Fruit fly (Drosophila melanogaster) whole organism, embryonic: ENCODE results near the gene CG15283.

Experiments
- CG10267 ChIP-seq: fragments of 200-800 bp; sonication (Bioruptor generic); optimal IDR thresholded peaks from 2 replicates; lab custom pipeline; 2018; ENCODE audit warnings: missing biosample characterization, mild to moderate bottlenecking, missing genetic modification characterization, moderate library complexity
- CG10543 ChIP-seq: fragments of 200-800 bp; sonication (Bioruptor generic); optimal IDR thresholded peaks from 3 replicates; lab custom pipeline; 2017; ENCODE audit warnings: missing biosample characterization, mild to moderate bottlenecking, missing genetic modification characterization, moderate library complexity
- CG10979 ChIP-seq: fragments of 200-800 bp; sonication (Bioruptor generic); optimal IDR thresholded peaks from 2 replicates; lab custom pipeline; 2018; ENCODE audit warnings: missing biosample characterization, mild to moderate bottlenecking, missing genetic modification characterization, moderate library complexity
- CG11456 ChIP-seq: fragments of 200-800 bp; sonication (Bioruptor generic); IDR thresholded peaks from 3 replicates; pipeline ENCODE4 v1.3.6; 2022; ENCODE audit warnings: missing biosample characterization, missing genetic modification characterization
- CG11723 ChIP-seq: fragments of 200-800 bp; sonication (Bioruptor generic); optimal IDR thresholded peaks from 2 replicates; lab custom pipeline; 2017; ENCODE audit warnings: missing biosample characterization, mild to moderate bottlenecking, missing genetic modification characterization
- CG12071 ChIP-seq: fragments of 200-800 bp; sonication (Bioruptor generic); optimal IDR thresholded peaks from 3 replicates; lab custom pipeline; 2018; ENCODE audit warnings: missing biosample characterization, mild to moderate bottlenecking, missing genetic modification characterization
- CG13296 ChIP-seq: fragments of 200-800 bp; sonication (Bioruptor generic); optimal IDR thresholded peaks from 3 replicates; lab custom pipeline; 2018; ENCODE audit warnings: missing biosample characterization, mild to moderate bottlenecking, missing genetic modification characterization
- CG14710 ChIP-seq: fragments of 200-800 bp; sonication (Bioruptor generic); optimal IDR thresholded peaks from 3 replicates; lab custom pipeline; 2019; ENCODE audit warnings: missing biosample characterization, mild to moderate bottlenecking, missing genetic modification characterization, moderate library complexity
- CG1529 ChIP-seq: fragments of 200-800 bp; sonication (Bioruptor generic); optimal IDR thresholded peaks from 3 replicates; lab custom pipeline; 2018; ENCODE audit warnings: missing biosample characterization, missing genetic modification characterization
- CG17328 ChIP-seq: fragments of 200-800 bp; sonication (Bioruptor generic); IDR thresholded peaks from 2 replicates; pipeline ENCODE4 v1.3.6; 2022; ENCODE audit warnings: missing biosample characterization, missing genetic modification characterization
- CG17385 ChIP-seq: fragments of 200-800 bp; sonication (Bioruptor generic); optimal IDR thresholded peaks from 3 replicates; lab custom pipeline; 2018; ENCODE audit warnings: missing biosample characterization, mild to moderate bottlenecking, missing genetic modification characterization
- CG2199 ChIP-seq: fragments of 200-800 bp; sonication (Bioruptor generic); IDR thresholded peaks from 3 replicates; pipeline ENCODE4 v1.3.6; 2022; ENCODE audit warnings: missing biosample characterization, missing genetic modification characterization
- CG2712 ChIP-seq: fragments of 200-800 bp; optimal IDR thresholded peaks from 3 replicates; lab custom pipeline; 2019; ENCODE audit warnings: missing biosample characterization, mild to moderate bottlenecking, missing genetic modification characterization, moderate library complexity
- CG32532 ChIP-seq: fragments of 200-800 bp; sonication (Bioruptor generic); IDR thresholded peaks from 2 replicates; pipeline ENCODE4 v1.3.6; 2022; ENCODE audit warnings: missing biosample characterization, missing genetic modification characterization
- CG3995 ChIP-seq: fragments of 200-800 bp; sonication (Bioruptor generic); optimal IDR thresholded peaks from 3 replicates; lab custom pipeline; 2016; ENCODE audit warnings: missing biosample characterization, missing genetic modification characterization
- CG4328 ChIP-seq: fragments of 200-800 bp; sonication (Bioruptor generic); optimal IDR thresholded peaks from 3 replicates; lab custom pipeline; 2017; ENCODE audit warnings: missing biosample characterization, missing genetic modification reagents, missing genetic modification characterization
- CG4360 ChIP-seq: fragments of 200-800 bp; sonication (Bioruptor generic); IDR thresholded peaks from 2 replicates; pipeline ENCODE4 v1.3.6; 2022; ENCODE audit warnings: missing biosample characterization, missing genetic modification characterization
- CG6765 ChIP-seq: fragments of 200-800 bp; sonication (Bioruptor generic); optimal IDR thresholded peaks from 3 replicates; lab custom pipeline; 2017; ENCODE audit warnings: missing biosample characterization, mild to moderate bottlenecking, missing genetic modification characterization
- Doc2 ChIP-seq: fragments of 200-800 bp; sonication (Bioruptor generic); IDR thresholded peaks from 2 replicates; pipeline ENCODE4 v1.3.6; 2022; ENCODE audit warnings: missing biosample characterization, missing genetic modification characterization
- Ets65A ChIP-seq: fragments of 200-800 bp; sonication (Bioruptor generic); peaks from one replicate; lab custom pipeline; 2016; ENCODE audit warnings: missing biosample characterization, missing genetic modification characterization
- H2.0 ChIP-seq: fragments of 200-800 bp; sonication (Bioruptor generic); IDR thresholded peaks from 2 replicates; pipeline ENCODE4 v1.3.6; 2022; ENCODE audit warnings: missing biosample characterization, missing genetic modification characterization
- HLH54F ChIP-seq: fragments of 200-800 bp; sonication (Bioruptor generic); optimal IDR thresholded peaks from 3 replicates; lab custom pipeline; 2016; ENCODE audit warnings: missing biosample characterization, missing genetic modification characterization
- HLHmδ ChIP-seq: fragments of 200-800 bp; sonication (Bioruptor generic); optimal IDR thresholded peaks from 2 replicates; lab custom pipeline; 2018; ENCODE audit warnings: missing biosample characterization, mild to moderate bottlenecking, missing genetic modification characterization, moderate library complexity
- Hey ChIP-seq: fragments of 200-800 bp; sonication (Bioruptor generic); optimal IDR thresholded peaks from 3 replicates; lab custom pipeline; 2018; ENCODE audit warnings: missing biosample characterization, mild to moderate bottlenecking, missing genetic modification characterization
- HmgZ ChIP-seq: fragments of 200-800 bp; sonication (Bioruptor generic); optimal IDR thresholded peaks from 2 replicates; lab custom pipeline; 2018; ENCODE audit warnings: missing biosample characterization, mild to moderate bottlenecking, missing genetic modification characterization
- MTF-1 ChIP-seq: fragments of 200-800 bp; sonication (Bioruptor generic); optimal IDR thresholded peaks from 2 replicates; lab custom pipeline; 2018; ENCODE audit warnings: missing biosample characterization, mild to moderate bottlenecking, missing genetic modification characterization, borderline replicate concordance
- Mrtf ChIP-seq: fragments of 200-800 bp; sonication (Bioruptor generic); IDR thresholded peaks from 3 replicates; pipeline ENCODE4 v1.3.6; 2022; ENCODE audit warnings: missing biosample characterization, missing genetic modification characterization
- Stat92E ChIP-seq, 3 experiments: fragments of >200 bp in 2 of 3; fragments of 200-800 bp in 1 of 3; sonication (Bioruptor generic) in 1 of 3; optimal IDR thresholded peaks; 2 replicates each; lab custom pipeline; 2017 to 2019; ENCODE audit warnings: missing biosample characterization in 3 of 3, missing genetic modification characterization in 3 of 3, mild to moderate bottlenecking in 1 of 3, moderate library complexity in 1 of 3
- Usf ChIP-seq: fragments of 200-800 bp; sonication (Bioruptor generic); optimal IDR thresholded peaks from 2 replicates; lab custom pipeline; 2017; ENCODE audit warnings: missing genotype, missing biosample characterization, missing genetic modification characterization
- Xrp1 ChIP-seq: fragments of 200-800 bp; sonication (Bioruptor generic); IDR thresholded peaks from 2 replicates; pipeline ENCODE4 v1.3.6; 2022; ENCODE audit warnings: missing biosample characterization, missing genetic modification characterization
- ab ChIP-seq: fragments of 200-800 bp; sonication (Bioruptor generic); optimal IDR thresholded peaks from 2 replicates; lab custom pipeline; 2016; ENCODE audit warnings: missing biosample characterization, missing genetic modification characterization
- bsh ChIP-seq, 2 experiments: fragments of 200-800 bp; sonication (Bioruptor generic); optimal IDR thresholded peaks; 2 replicates each; lab custom pipeline; 2017 to 2018; ENCODE audit warnings: mild to moderate bottlenecking in 2 of 2, missing biosample characterization in 2 of 2, missing genetic modification characterization in 2 of 2, moderate library complexity in 1 of 2
- chif ChIP-seq, 2 experiments: fragments of 200-800 bp; sonication (Bioruptor generic); optimal IDR thresholded peaks; 3 replicates each; lab custom pipeline; 2016; ENCODE audit warnings: missing biosample characterization in 2 of 2, missing genetic modification characterization in 2 of 2
- chm ChIP-seq: fragments of 200-800 bp; sonication (Bioruptor generic); IDR thresholded peaks from 2 replicates; pipeline ENCODE4 v1.3.6; 2022; ENCODE audit warnings: missing biosample characterization, missing genetic modification characterization
- ci ChIP-seq: fragments of 200-800 bp; sonication (Bioruptor generic); IDR thresholded peaks from 3 replicates; pipeline ENCODE4 v1.3.6; 2022; ENCODE audit warnings: missing biosample characterization, missing genetic modification characterization
- crc ChIP-seq: fragments of 200-800 bp; sonication (Bioruptor generic); optimal IDR thresholded peaks from 2 replicates; lab custom pipeline; 2016; ENCODE audit warnings: missing biosample characterization, missing genetic modification characterization
- ftz-f1 ChIP-seq: fragments of 200-800 bp; sonication (Bioruptor generic); optimal IDR thresholded peaks from 2 replicates; lab custom pipeline; 2016; ENCODE audit warnings: missing biosample characterization, missing genetic modification characterization
- gro ChIP-seq: fragments of 200-800 bp; sonication (Bioruptor generic); optimal IDR thresholded peaks from 2 replicates; lab custom pipeline; 2016; ENCODE audit warnings: missing biosample characterization, missing genetic modification characterization
- gsb-n ChIP-seq: fragments of 200-800 bp; sonication (Bioruptor generic); optimal IDR thresholded peaks from 3 replicates; lab custom pipeline; 2018; ENCODE audit warnings: missing biosample characterization, mild to moderate bottlenecking, missing genetic modification characterization
- hb ChIP-seq: fragments of 200-800 bp; sonication (Bioruptor generic); IDR thresholded peaks from 3 replicates; pipeline ENCODE4 v1.3.6; 2022; ENCODE audit warnings: missing biosample characterization, missing genetic modification characterization; ENCODE audit not compliant: partially characterized antibody
- kni ChIP-seq: fragments of 200-800 bp; sonication (Bioruptor generic); optimal IDR thresholded peaks from 3 replicates; lab custom pipeline; 2017; ENCODE audit warnings: mild to moderate bottlenecking, missing biosample characterization, missing genetic modification reagents, missing genetic modification characterization
- luna ChIP-seq: fragments of 200-800 bp; sonication (Bioruptor generic); optimal IDR thresholded peaks from 2 replicates; lab custom pipeline; 2016; ENCODE audit warnings: missing biosample characterization, missing genetic modification characterization
- oc ChIP-seq: fragments of 200-800 bp; sonication (Bioruptor generic); optimal IDR thresholded peaks from 2 replicates; lab custom pipeline; 2018; ENCODE audit warnings: missing biosample characterization, mild to moderate bottlenecking, missing genetic modification characterization, moderate library complexity
- prd ChIP-seq, 3 experiments: fragments of >200 bp in 2 of 3; fragments of 200-800 bp in 1 of 3; sonication (Bioruptor generic) in 1 of 3; optimal IDR thresholded peaks in 2 of 3; IDR thresholded peaks in 1 of 3; 2 replicates in 2 of 3; 3 replicates in 1 of 3; pipeline versions ENCODE4 v1.3.6 to Lab custom; 2017 to 2022; ENCODE audit warnings: missing biosample characterization in 1 of 3, missing genetic modification characterization in 1 of 3
- tll ChIP-seq, 2 experiments: fragments of 200-800 bp in 1 of 2; fragments of >200 bp in 1 of 2; sonication (Bioruptor generic) in 1 of 2; optimal IDR thresholded peaks; 2 replicates each; lab custom pipeline; 2017 to 2019; ENCODE audit warnings: missing biosample characterization in 2 of 2, missing genetic modification characterization in 2 of 2, mild to moderate bottlenecking in 1 of 2, moderate library complexity in 1 of 2
- trem ChIP-seq: fragments of 200-800 bp; optimal IDR thresholded peaks from 3 replicates; lab custom pipeline; 2019; ENCODE audit warnings: missing biosample characterization, mild to moderate bottlenecking, missing genetic modification characterization, moderate library complexity
- twi ChIP-seq: fragments of 200-800 bp; optimal IDR thresholded peaks from 2 replicates; lab custom pipeline; 2019; ENCODE audit warnings: missing biosample characterization, mild to moderate bottlenecking, missing genetic modification characterization, moderate library complexity

Gene CG15283

dm6 chr2L:14452920-14453791 lies 2.4 kb upstream of the CG15283 start (continued):
- TF ChIP-seq CG10543 (GFP tag; lab: Kevin White, UChicago) (peak; percentile 35), crc (GFP tag; lab: Kevin White, UChicago) (no peak), HmgZ (no peak), Stat92E (GFP tag; optimal IDR thresholded peaks at IDR 0.05; lab: Kevin White, UChicago) (peak in 1 of 3 experiments; percentile 62), gsb-n (tag; lab: Kevin White, UChicago) (no peak), tll (GFP tag; optimal IDR thresholded peaks at IDR 0.05; lab: Kevin White, UChicago) (peak in 1 of 2 experiments; percentile 84), CG2199 (GFP tag; lab: Robert Waterston, UW) (peak; percentile 95), gro (no peak), kni (GFP tag; lab: Kevin White, UChicago) (peak; percentile 70), CG10267 (tag; lab: Kevin White, UChicago) (no peak), CG17328 (GFP tag; lab: Robert Waterston, UW) (no peak), CG12071 (no peak), CG4328 (GFP tag; lab: Kevin White, UChicago) (peak; percentile 16), CG11456 (GFP tag; lab: Robert Waterston, UW) (no peak), HLHmδ (GFP tag; lab: Kevin White, UChicago) (no peak), CG6765 (GFP tag; lab: Kevin White, UChicago) (no peak), Mrtf (GFP tag; lab: Robert Waterston, UW) (no peak), ab (GFP tag; lab: Kevin White, UChicago) (no peak), luna (GFP tag; lab: Kevin White, UChicago) (no peak), HLH54F (GFP tag; lab: Kevin White, UChicago) (no peak), Ets65A (GFP tag; lab: Kevin White, UChicago) (peak; percentile 19), CG4360 (GFP tag; lab: Robert Waterston, UW) (0 out of 2 replicates have a peak, but pooled peaks have one; percentile 14), oc (tag; lab: Kevin White, UChicago) (peak; percentile 50), H2.0 (GFP tag; lab: Robert Waterston, UW) (no peak), Usf (GFP tag; lab: Kevin White, UChicago) (no peak), twi (tag; lab: Kevin White, UChicago) (peak; percentile 38), Doc2 (GFP tag; lab: Robert Waterston, UW) (no peak)

dm6 chr2L:14451286-14451685 lies 564 bp upstream of the CG15283 start:
- TF ChIP-seq ftz-f1 (GFP tag; lab: Kevin White, UChicago) (no peak), Hey (tag; lab: Kevin White, UChicago) (no peak), CG10979 (tag; lab: Kevin White, UChicago) (peak; percentile 40), CG3995 (GFP tag; lab: Kevin White, UChicago) (no peak), CG14710 (tag; lab: Kevin White, UChicago) (peak; percentile 13), MTF-1 (GFP tag; lab: Kevin White, UChicago) (no peak), trem (tag; lab: Kevin White, UChicago) (peak; percentile 1), CG32532 (no peak), ci (peak; percentile 67; the same call in 1 of the 3 replicates), CG11723 (GFP tag; lab: Kevin White, UChicago) (no peak), chif (GFP tag; optimal IDR thresholded peaks at IDR 0.05; lab: Kevin White, UChicago) (peak in 1 of 2 experiments; percentile 21), Xrp1 (peak; percentile 46; the same call in 1 of the 2 replicates), chm (GFP tag; lab: Robert Waterston, UW) (0 out of 2 replicates have a peak, but pooled peaks have one; percentile 14), CG1529 (no peak), prd (optimal IDR thresholded peaks at IDR 0.05; lab: Kevin White, UChicago) (no peak), prd (GFP tag; IDR thresholded peaks at IDR 0.05; lab: Robert Waterston, UW) (peak; percentile 39; the same call in 1 of the 3 replicates), hb (GFP tag; lab: Robert Waterston, UW) (no peak), CG2712 (tag; lab: Kevin White, UChicago) (peak; percentile 36), CG13296 (no peak), CG17385 (GFP tag; lab: Kevin White, UChicago) (no peak), bsh (GFP tag; optimal IDR thresholded peaks at IDR 0.05; lab: Kevin White, UChicago) (peak in 1 of 2 experiments; percentile 26)
